Worm (Caenorhabditis elegans) whole organism, L4 larva: ENCODE results near the gene pdfr-1.

ENCODE experiments used
- D1046.2 ChIP-seq: fragments of 200-800 bp; sonication (Bioruptor generic); IDR thresholded peaks from 2 replicates; pipeline ENCODE4 v1.3.6; 2022; ENCODE audit warnings: missing genetic modification characterization, missing compliant biosample characterization
- F26F4.8 ChIP-seq: fragments of 200-800 bp; sonication (Bioruptor generic); conservative IDR thresholded peaks from 2 replicates; pipeline ENCODE4 v1.3.6; 2022; ENCODE audit warnings: missing genetic modification characterization, missing compliant biosample characterization
- F44E2.7 ChIP-seq: fragments of 200-800 bp; sonication (Bioruptor generic); IDR thresholded peaks from 2 replicates; pipeline ENCODE4 v2.1.2; 2022; ENCODE audit warnings: missing genetic modification characterization, missing compliant biosample characterization
- R02D3.7 ChIP-seq: fragments of 150-350 bp; sonication (generic microtip); optimal IDR thresholded peaks from 3 replicates; lab custom pipeline; 2014; ENCODE audit warnings: missing biosample characterization, missing genetic modification characterization
- T20F7.1 ChIP-seq: fragments of 200-800 bp; sonication (Bioruptor generic); optimal IDR thresholded peaks from 2 replicates; lab custom pipeline; 2018; ENCODE audit warnings: mild to moderate bottlenecking, missing genetic modification characterization, missing compliant biosample characterization
- Y48G9A.11 ChIP-seq: fragments of 200-800 bp; sonication (Bioruptor generic); IDR thresholded peaks from 2 replicates; pipeline ENCODE4 v1.3.6; 2022; ENCODE audit warnings: missing genetic modification reagents, missing genetic modification characterization, missing compliant biosample characterization
- Y5F2A.4 ChIP-seq: fragments of 200-800 bp; sonication (Bioruptor generic); optimal IDR thresholded peaks from 2 replicates; lab custom pipeline; 2018; ENCODE audit warnings: mild to moderate bottlenecking, missing genetic modification characterization, missing compliant biosample characterization
- arid-1 ChIP-seq: fragments of 200-800 bp; sonication (Bioruptor generic); conservative IDR thresholded peaks from 2 replicates; pipeline ENCODE4 v1.3.6; 2022; ENCODE audit warnings: missing genetic modification reagents, missing genetic modification characterization, missing compliant biosample characterization
- ceh-20 ChIP-seq: fragments of 200-800 bp; sonication (Bioruptor generic); IDR thresholded peaks from 2 replicates; pipeline ENCODE4 v1.3.6; 2022; ENCODE audit warnings: missing genetic modification reagents, missing genetic modification characterization, missing compliant biosample characterization
- ceh-32 ChIP-seq: sonication (generic microtip); optimal IDR thresholded peaks from 2 replicates; lab custom pipeline; 2016; ENCODE audit warnings: mild to moderate bottlenecking, missing genetic modification characterization, missing compliant biosample characterization; ENCODE audit not compliant: poor library complexity
- ceh-44 ChIP-seq: fragments of 200-800 bp; sonication (Bioruptor generic); IDR thresholded peaks from 2 replicates; pipeline ENCODE4 v1.3.6; 2022; ENCODE audit warnings: missing genetic modification reagents, missing genetic modification characterization, missing compliant biosample characterization
- ces-1 ChIP-seq: fragments of 150-350 bp; sonication (generic microtip); optimal IDR thresholded peaks from 4 replicates; lab custom pipeline; 2014; ENCODE audit warnings: missing biosample characterization, missing genetic modification reagents, missing genetic modification characterization
- daf-16 ChIP-seq, 3 experiments: sonication (generic microtip); optimal IDR thresholded peaks; 2 replicates each; lab custom pipeline; 2016 to 2017; ENCODE audit warnings: missing genetic modification characterization in 3 of 3, missing genetic modification reagents in 3 of 3, mild to moderate bottlenecking in 2 of 3, missing compliant biosample characterization in 2 of 3, missing biosample characterization in 1 of 3, moderate library complexity in 1 of 3
- dpl-1 ChIP-seq: fragments of 150-350 bp; optimal IDR thresholded peaks from 2 replicates; lab custom pipeline; 2014; ENCODE audit warnings: missing biosample characterization, missing genetic modification reagents, missing genetic modification characterization
- dve-1 ChIP-seq: sonication (generic microtip); optimal IDR thresholded peaks from 2 replicates; lab custom pipeline; 2017; ENCODE audit warnings: antibody characterized with exemption, mild to moderate bottlenecking, missing genetic modification characterization, missing compliant biosample characterization; ENCODE audit not compliant: insufficient read depth
- egl-27 ChIP-seq: sonication (generic microtip); optimal IDR thresholded peaks from 3 replicates; lab custom pipeline; 2017; ENCODE audit warnings: missing biosample characterization, missing genetic modification reagents, missing genetic modification characterization
- fkh-10 ChIP-seq: fragments of 150-350 bp; optimal IDR thresholded peaks from 2 replicates; lab custom pipeline; 2014; ENCODE audit warnings: missing biosample characterization, missing genetic modification reagents, missing genetic modification characterization
- fos-1 ChIP-seq: fragments of 150-350 bp; optimal IDR thresholded peaks from 2 replicates; lab custom pipeline; 2014; ENCODE audit warnings: missing biosample characterization, missing genetic modification characterization
- hlh-11 ChIP-seq: fragments of 200-800 bp; sonication (Bioruptor generic); optimal IDR thresholded peaks from 2 replicates; lab custom pipeline; 2018; ENCODE audit warnings: mild to moderate bottlenecking, missing genetic modification characterization, missing compliant biosample characterization
- hlh-30 ChIP-seq: sonication (generic microtip); optimal IDR thresholded peaks from 2 replicates; lab custom pipeline; 2017; ENCODE audit warnings: antibody characterized with exemption, mild to moderate bottlenecking, missing genetic modification characterization, missing compliant biosample characterization; ENCODE audit not compliant: insufficient read depth
- hmg-1.1 ChIP-seq: fragments of 200-800 bp; sonication (Bioruptor generic); IDR thresholded peaks from 2 replicates; pipeline ENCODE4 v1.3.6; 2022; ENCODE audit warnings: missing genetic modification reagents, missing genetic modification characterization, missing compliant biosample characterization
- lim-7 ChIP-seq: fragments of 200-800 bp; sonication (Bioruptor generic); IDR thresholded peaks from 2 replicates; pipeline ENCODE4 v1.3.6; 2022; ENCODE audit warnings: missing genetic modification characterization, missing compliant biosample characterization
- lin-1 ChIP-seq: fragments of 200-800 bp; sonication (Bioruptor generic); IDR thresholded peaks from 2 replicates; pipeline ENCODE4 v1.3.6; 2022; ENCODE audit warnings: missing genetic modification reagents, missing genetic modification characterization, missing compliant biosample characterization
- lin-38 ChIP-seq: fragments of 200-800 bp; sonication (Bioruptor generic); IDR thresholded peaks from 2 replicates; pipeline ENCODE4 v1.3.6; 2022; ENCODE audit warnings: missing genetic modification reagents, missing genetic modification characterization, missing compliant biosample characterization
- lin-39 ChIP-seq: fragments of 150-350 bp; optimal IDR thresholded peaks from 2 replicates; lab custom pipeline; 2014; ENCODE audit warnings: missing biosample characterization, missing genetic modification reagents, missing genetic modification characterization
- lsy-2 ChIP-seq, 2 experiments: fragments of 150-350 bp in 1 of 2; sonication (generic microtip) in 1 of 2; optimal IDR thresholded peaks; 2 replicates each; lab custom pipeline; 2014 to 2017; ENCODE audit warnings: missing biosample characterization in 2 of 2, missing genetic modification characterization in 2 of 2
- madf-9 ChIP-seq: fragments of 200-800 bp; sonication (Bioruptor generic); conservative IDR thresholded peaks from 2 replicates; pipeline ENCODE4 v1.3.6; 2022; ENCODE audit warnings: missing genetic modification reagents, missing genetic modification characterization, missing compliant biosample characterization
- mep-1 ChIP-seq: fragments of 150-350 bp; sonication (generic microtip); optimal IDR thresholded peaks from 3 replicates; lab custom pipeline; 2014; ENCODE audit warnings: missing biosample characterization, missing genetic modification characterization
- mxl-3 ChIP-seq: fragments of 200-800 bp; sonication (Bioruptor generic); optimal IDR thresholded peaks from 2 replicates; lab custom pipeline; 2018; ENCODE audit warnings: mild to moderate bottlenecking, missing genetic modification characterization, missing compliant biosample characterization
- nhr-28 ChIP-seq: fragments of 150-350 bp; optimal IDR thresholded peaks from 2 replicates; lab custom pipeline; 2014; ENCODE audit warnings: missing biosample characterization, missing genetic modification characterization
- nhr-42 ChIP-seq: fragments of 200-800 bp; sonication (Bioruptor generic); IDR thresholded peaks from 2 replicates; pipeline ENCODE4 v1.3.6; 2022; ENCODE audit warnings: missing genetic modification characterization, missing compliant biosample characterization
- nhr-6 ChIP-seq: fragments of 150-350 bp; optimal IDR thresholded peaks from 2 replicates; lab custom pipeline; 2014; ENCODE audit warnings: missing biosample characterization, missing genetic modification characterization
- nhr-77 ChIP-seq: fragments of 150-350 bp; optimal IDR thresholded peaks from 2 replicates; lab custom pipeline; 2014; ENCODE audit warnings: missing biosample characterization, missing genetic modification characterization
- pqm-1 ChIP-seq: sonication (generic microtip); optimal IDR thresholded peaks from 2 replicates; lab custom pipeline; 2017; ENCODE audit warnings: missing biosample characterization, missing genetic modification characterization
- saeg-2 ChIP-seq: fragments of 200-800 bp; sonication (Bioruptor generic); IDR thresholded peaks from 2 replicates; pipeline ENCODE4 v1.3.6; 2022; ENCODE audit warnings: missing genetic modification reagents, missing genetic modification characterization, missing compliant biosample characterization
- skn-1 ChIP-seq: fragments of 150-350 bp; optimal IDR thresholded peaks from 2 replicates; lab custom pipeline; 2014; ENCODE audit warnings: missing biosample characterization, missing genetic modification characterization
- unc-39 ChIP-seq: sonication (generic microtip); optimal IDR thresholded peaks from 2 replicates; lab custom pipeline; 2017; ENCODE audit warnings: missing biosample characterization, missing genetic modification characterization
- zfp-3 ChIP-seq: fragments of 200-800 bp; sonication (Bioruptor generic); conservative IDR thresholded peaks from 2 replicates; pipeline ENCODE4 v1.3.6; 2022; ENCODE audit warnings: missing genetic modification reagents, missing genetic modification characterization, missing compliant biosample characterization
- ztf-7 ChIP-seq: fragments of 150-350 bp; optimal IDR thresholded peaks from 2 replicates; lab custom pipeline; 2014; ENCODE audit warnings: missing biosample characterization, missing genetic modification characterization

pdfr-1 gene

DNA sequence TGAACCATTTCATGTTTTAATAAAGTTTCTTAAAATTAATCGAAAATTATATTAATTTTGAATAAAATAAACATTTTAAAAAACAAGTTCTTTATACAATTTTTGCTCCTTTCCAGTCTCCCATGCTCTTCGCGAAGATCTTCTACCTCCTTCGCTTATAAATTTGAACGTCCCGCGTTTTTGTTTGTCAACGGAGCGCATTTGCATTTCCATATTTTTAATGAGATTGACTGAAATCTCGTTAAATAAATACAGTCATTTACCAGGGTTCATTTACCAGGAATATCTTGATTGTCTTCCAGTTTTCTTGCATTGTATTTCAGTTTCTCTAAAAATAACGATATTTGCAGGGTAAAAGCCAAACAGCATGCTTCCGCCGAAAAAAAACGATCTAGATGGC, 36.8 kb downstream of the pdfr-1 start, which contains the start of gene cmtr-2 (continued):
- TF ChIP-seq dpl-1 (GFP tag; lab: Kevin White, UChicago) (peak; percentile 92), ces-1 (no peak), Y5F2A.4 (GFP tag; lab: Kevin White, UChicago) (no peak), ceh-44 (GFP tag; lab: Robert Waterston, UW) (no peak), F44E2.7 (no peak), nhr-42 (GFP tag; lab: Robert Waterston, UW) (no peak), hmg-1.1 (no peak), mxl-3 (GFP tag; lab: Kevin White, UChicago) (no peak), lsy-2 (tag; optimal IDR thresholded peaks at IDR 0.05; lab: Kevin White, UChicago) (peak in 1 of 2 experiments; percentile 70), R02D3.7 (tag; lab: Kevin White, UChicago) (no peak), nhr-77 (tag; lab: Kevin White, UChicago) (no peak), lin-1 (GFP tag; lab: Robert Waterston, UW) (no peak), T20F7.1 (GFP tag; lab: Kevin White, UChicago) (peak; percentile 31), D1046.2 (GFP tag; lab: Robert Waterston, UW) (no peak), fkh-10 (no peak), skn-1 (no peak), zfp-3 (GFP tag; lab: Robert Waterston, UW) (no peak), mep-1 (tag; lab: Kevin White, UChicago) (peak; percentile 67), madf-9 (GFP tag; lab: Robert Waterston, UW) (no peak), lin-39 (tag; lab: Kevin White, UChicago) (no peak), lin-38 (GFP tag; lab: Robert Waterston, UW) (peak; percentile 94)

DNA sequence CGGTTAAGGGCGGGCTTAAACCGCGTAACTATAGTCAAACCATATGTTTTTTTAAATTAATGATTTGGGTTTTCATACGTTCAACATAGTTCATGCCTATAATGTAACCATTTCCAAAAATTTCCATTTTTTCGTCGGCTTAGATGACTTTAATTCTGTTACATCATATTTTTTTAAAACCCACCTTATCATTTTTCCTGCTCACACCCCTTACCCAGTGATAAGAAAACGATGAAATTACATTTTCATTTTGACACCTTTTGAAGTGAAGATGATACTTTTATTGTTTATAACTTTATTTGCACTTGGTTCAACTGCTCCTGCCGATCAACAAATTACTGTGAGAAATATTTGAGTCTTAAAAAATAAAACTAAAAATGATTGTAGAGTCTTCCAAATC, 39.6 kb downstream of the pdfr-1 start, which contains the start of gene ctsa-4.2:
Gene ctsa-4.2, plus strand, starts transcription at position 247 of the 400 bp plus-strand sequence.
- TF ChIP-seq nhr-28 (peak; percentile 31), daf-16 (GFP tag; optimal IDR thresholded peaks at IDR 0.05; lab: Kevin White, UChicago) (no peak), daf-16 (tag; optimal IDR thresholded peaks at IDR 0.05; lab: Kevin White, UChicago) (peak; percentile 57), ceh-20 (no peak), pqm-1 (tag; lab: Kevin White, UChicago) (peak; percentile 81), skn-1 (no peak), hlh-11 (tag; lab: Kevin White, UChicago) (peak; percentile 39), ztf-7 (peak; percentile 74), dve-1 (tag; lab: Kevin White, UChicago) (peak; percentile 59), lim-7 (no peak), egl-27 (no peak), F26F4.8 (GFP tag; lab: Robert Waterston, UW) (no peak), ceh-32 (tag; lab: Kevin White, UChicago) (no peak)
- TF ChIP-seq, all 104 proteins: peak for 6

DNA sequence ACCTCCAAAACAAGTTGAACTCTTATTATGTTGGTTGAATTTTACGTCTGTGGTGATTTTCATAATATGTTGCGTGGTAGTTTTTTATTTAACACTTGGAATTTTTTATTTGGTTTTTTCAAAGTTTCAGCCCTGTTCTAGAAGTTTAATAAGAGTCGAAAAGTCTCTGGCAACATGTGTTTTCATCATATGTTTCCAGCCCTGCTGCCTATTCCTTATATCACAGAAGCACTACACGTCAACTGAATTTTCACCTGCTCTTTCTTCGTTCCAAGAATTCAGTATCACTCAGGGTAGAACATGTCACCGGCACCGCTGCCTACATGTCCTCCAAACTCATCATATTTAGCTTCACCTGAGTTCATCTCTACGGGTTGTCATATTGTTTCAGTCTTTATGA, 41.4 kb downstream of the pdfr-1 start, which contains the start of gene srh-40:
Gene srh-40, plus strand, starts transcription at position 301 of the 400 bp plus-strand sequence.
- no peak for TF ChIP-seq nhr-28
- TF ChIP-seq hlh-30, result no peak
- TF ChIP-seq D1046.2 (GFP tag; lab: Robert Waterston, UW), result no peak
- TF ChIP-seq madf-9 (GFP tag; lab: Robert Waterston, UW), result no peak
- TF ChIP-seq Y48G9A.11 (GFP tag; lab: Robert Waterston, UW), result no peak
- TF ChIP-seq unc-39 (tag; lab: Kevin White, UChicago), result no peak
- no peak for TF ChIP-seq ces-1
- TF ChIP-seq nhr-6 (tag; lab: Kevin White, UChicago), result no peak
- TF ChIP-seq arid-1 (GFP tag; lab: Robert Waterston, UW), result no peak
- TF ChIP-seq fkh-10, result no peak
- no peak for TF ChIP-seq daf-16 (GFP tag; optimal IDR thresholded peaks at IDR 0.05; lab: Kevin White, UChicago)
- TF ChIP-seq daf-16 (tag; optimal IDR thresholded peaks at IDR 0.05; lab: Kevin White, UChicago), result no peak
- TF ChIP-seq zfp-3 (GFP tag; lab: Robert Waterston, UW), result no peak
- no peak for TF ChIP-seq lin-39 (tag; lab: Kevin White, UChicago)
- no peak for TF ChIP-seq fos-1 (tag; lab: Kevin White, UChicago)
- TF ChIP-seq saeg-2, result no peak
